Worm (Caenorhabditis elegans) whole organism, L3 larva: Measurements from ENCODE around the gene ipla-6.
A peak's percentile ranks its signal among the peaks of the same experiment; 100 is the strongest.

Source experiments
- aly-2 ChIP-seq: fragments of 150-350 bp; optimal IDR thresholded peaks from 2 replicates; lab custom pipeline; 2014; ENCODE audit warnings: missing biosample characterization, missing genetic modification characterization
- ama-1 ChIP-seq: fragments of 150-350 bp; optimal IDR thresholded peaks from 2 replicates; lab custom pipeline; 2018
- ceh-28 ChIP-seq: fragments of 150-350 bp; optimal IDR thresholded peaks from 2 replicates; lab custom pipeline; 2014; ENCODE audit warnings: missing biosample characterization, missing genetic modification reagents, missing genetic modification characterization
- daf-12 ChIP-seq: fragments of 150-350 bp; optimal IDR thresholded peaks from 2 replicates; lab custom pipeline; 2014; ENCODE audit warnings: missing biosample characterization, missing genetic modification reagents, missing genetic modification characterization
- egl-27 ChIP-seq: sonication (generic microtip); optimal IDR thresholded peaks from 4 replicates; lab custom pipeline; 2017; ENCODE audit warnings: missing biosample characterization, missing genetic modification reagents, missing genetic modification characterization
- elt-2 ChIP-seq: sonication (generic microtip); optimal IDR thresholded peaks from 2 replicates; lab custom pipeline; 2016; ENCODE audit warnings: missing genetic modification reagents, mild to moderate bottlenecking, missing genetic modification characterization, missing compliant biosample characterization
- eor-1 ChIP-seq, 2 experiments: fragments of 150-350 bp; optimal IDR thresholded peaks; 2 replicates each; lab custom pipeline; 2014 to 2018; ENCODE audit warnings: missing biosample characterization in 2 of 2, missing genetic modification characterization in 2 of 2
- fkh-10 ChIP-seq: sonication (generic microtip); optimal IDR thresholded peaks from 2 replicates; lab custom pipeline; 2017; ENCODE audit warnings: missing biosample characterization, missing genetic modification reagents, missing genetic modification characterization
- fos-1 ChIP-seq: fragments of 150-350 bp; optimal IDR thresholded peaks from 2 replicates; lab custom pipeline; 2014; ENCODE audit warnings: missing biosample characterization, missing genetic modification characterization
- hmg-11 ChIP-seq: sonication (generic microtip); optimal IDR thresholded peaks from 2 replicates; lab custom pipeline; 2016; ENCODE audit warnings: missing genetic modification characterization, missing compliant biosample characterization
- lin-15B ChIP-seq: fragments of 150-350 bp; optimal IDR thresholded peaks from 2 replicates; lab custom pipeline; 2014; ENCODE audit warnings: missing biosample characterization, missing genetic modification characterization
- lin-39 ChIP-seq: fragments of 150-350 bp; optimal IDR thresholded peaks from 2 replicates; lab custom pipeline; 2018; ENCODE audit warnings: missing biosample characterization, missing genetic modification reagents, missing genetic modification characterization
- lsy-12 ChIP-seq: sonication (generic microtip); optimal IDR thresholded peaks from 2 replicates; lab custom pipeline; 2016; ENCODE audit warnings: mild to moderate bottlenecking, missing genetic modification characterization, missing compliant biosample characterization
- mdl-1 ChIP-seq: fragments of 150-350 bp; optimal IDR thresholded peaks from 2 replicates; lab custom pipeline; 2014; ENCODE audit warnings: missing biosample characterization, missing genetic modification characterization
- mml-1 ChIP-seq: fragments of 150-350 bp; sonication (generic microtip); optimal IDR thresholded peaks from 3 replicates; lab custom pipeline; 2014; ENCODE audit warnings: missing biosample characterization, missing genetic modification characterization
- nfya-1 ChIP-seq: sonication (generic microtip); optimal IDR thresholded peaks from 2 replicates; lab custom pipeline; 2017; ENCODE audit warnings: missing genetic modification characterization, mild to moderate bottlenecking, missing compliant biosample characterization, antibody characterized with exemption, moderate library complexity; ENCODE audit not compliant: insufficient read depth
- nhr-11 ChIP-seq: fragments of 150-350 bp; optimal IDR thresholded peaks from 2 replicates; lab custom pipeline; 2014; ENCODE audit warnings: missing biosample characterization, missing genetic modification characterization
- nhr-23 ChIP-seq: fragments of 150-350 bp; optimal IDR thresholded peaks from 2 replicates; lab custom pipeline; 2014; ENCODE audit warnings: missing biosample characterization, missing genetic modification reagents, missing genetic modification characterization
- nhr-25 ChIP-seq: sonication (generic microtip); optimal IDR thresholded peaks from 2 replicates; lab custom pipeline; 2017; ENCODE audit warnings: missing biosample characterization, missing genetic modification characterization
- nhr-28 ChIP-seq: fragments of 150-350 bp; optimal IDR thresholded peaks from 2 replicates; lab custom pipeline; 2014; ENCODE audit warnings: missing biosample characterization, missing genetic modification characterization
- nhr-43 ChIP-seq: sonication (generic microtip); optimal IDR thresholded peaks from 2 replicates; lab custom pipeline; 2016; ENCODE audit warnings: mild to moderate bottlenecking, missing genetic modification characterization, missing compliant biosample characterization; ENCODE audit not compliant: poor library complexity, severe bottlenecking
- nhr-67 ChIP-seq: fragments of 150-350 bp; optimal IDR thresholded peaks from 2 replicates; lab custom pipeline; 2014; ENCODE audit warnings: missing biosample characterization, missing genetic modification characterization
- nhr-76 ChIP-seq: fragments of 150-350 bp; sonication (generic microtip); optimal IDR thresholded peaks from 5 replicates; lab custom pipeline; 2014; ENCODE audit warnings: missing biosample characterization, missing genetic modification characterization
- pha-4 ChIP-seq: fragments of 150-350 bp; optimal IDR thresholded peaks from 2 replicates; lab custom pipeline; 2014; ENCODE audit warnings: missing biosample characterization, missing genetic modification reagents, missing genetic modification characterization
- sea-2 ChIP-seq: fragments of 150-350 bp; sonication (generic microtip); optimal IDR thresholded peaks from 4 replicates; lab custom pipeline; 2014; ENCODE audit warnings: missing biosample characterization, missing genetic modification reagents, missing genetic modification characterization
- skn-1 ChIP-seq: fragments of 150-350 bp; optimal IDR thresholded peaks from 2 replicates; lab custom pipeline; 2014; ENCODE audit warnings: missing biosample characterization, missing genetic modification characterization
- snpc-4 ChIP-seq: fragments of 150-350 bp; optimal IDR thresholded peaks from 2 replicates; lab custom pipeline; 2014; ENCODE audit warnings: missing biosample characterization, missing genetic modification characterization
- tbx-2 ChIP-seq: sonication (generic microtip); optimal IDR thresholded peaks from 2 replicates; lab custom pipeline; 2016; ENCODE audit warnings: mild to moderate bottlenecking, missing genetic modification characterization, missing compliant biosample characterization
- unc-62 ChIP-seq: fragments of 150-350 bp; sonication (generic microtip); optimal IDR thresholded peaks from 4 replicates; lab custom pipeline; 2014; ENCODE audit warnings: missing biosample characterization, missing genetic modification reagents, missing genetic modification characterization
- zag-1 ChIP-seq: fragments of 150-350 bp; optimal IDR thresholded peaks from 2 replicates; lab custom pipeline; 2014; ENCODE audit warnings: missing biosample characterization, missing genetic modification characterization
- ztf-11 ChIP-seq: fragments of 150-350 bp; optimal IDR thresholded peaks from 2 replicates; lab custom pipeline; 2014; ENCODE audit warnings: missing biosample characterization, missing genetic modification characterization
- ztf-4 ChIP-seq: fragments of 150-350 bp; optimal IDR thresholded peaks from 2 replicates; lab custom pipeline; 2014; ENCODE audit warnings: missing biosample characterization, missing genetic modification characterization

ipla-6 gene

ce11 chrIV:6325772-6326171 lies 11.7 kb upstream of the ipla-6 start:
- TF ChIP-seq nhr-11 (tag; lab: Kevin White, UChicago) = no peak
- TF ChIP-seq ceh-28 (tag; lab: Kevin White, UChicago) = no peak
- TF ChIP-seq ama-1 (lab: Kevin White, UChicago) = no peak

ce11 chrIV:6326448-6326847 lies 11.0 kb upstream of the ipla-6 start, which contains the start of gene lsm-8:
lsm-8 (plus strand) TSS chrIV:6326526.
- TF ChIP-seq nhr-67 (tag; lab: Kevin White, UChicago) = no peak
- no peak for TF ChIP-seq pha-4 (tag; lab: Kevin White, UChicago)
- no peak for TF ChIP-seq unc-62 (GFP tag; lab: Kevin White, UChicago)
- no peak for TF ChIP-seq zag-1
- no peak for TF ChIP-seq mml-1 (tag; lab: Kevin White, UChicago)
- no peak for TF ChIP-seq nhr-76 (tag; lab: Kevin White, UChicago)
- TF ChIP-seq nhr-23 (tag; lab: Kevin White, UChicago) = no peak
- TF ChIP-seq skn-1 (tag; lab: Kevin White, UChicago) = no peak
- TF ChIP-seq lin-39 (tag; lab: Kevin White, UChicago) = no peak
- no peak for TF ChIP-seq egl-27 (tag; lab: Kevin White, UChicago)
- no peak for TF ChIP-seq fos-1 (tag; lab: Kevin White, UChicago)
- no peak for TF ChIP-seq nhr-25 (tag; lab: Kevin White, UChicago)
- no peak for TF ChIP-seq elt-2 (tag; lab: Kevin White, UChicago)
- no peak for TF ChIP-seq nfya-1
- TF ChIP-seq nhr-43 (tag; lab: Kevin White, UChicago) = no peak
- TF ChIP-seq nhr-28 (tag; lab: Kevin White, UChicago) = no peak
- no peak for TF ChIP-seq sea-2 (GFP tag; lab: Kevin White, UChicago)
- TF ChIP-seq lin-15B (tag; lab: Kevin White, UChicago) = no peak

ce11 chrIV:6327363-6328015 lies 10.0 kb upstream of the ipla-6 start:
- TF ChIP-seq elt-2 (tag; lab: Kevin White, UChicago) (peak; percentile 71), nfya-1 (peak; percentile 8), tbx-2 (tag; lab: Kevin White, UChicago) (no peak), eor-1 (tag; optimal IDR thresholded peaks at IDR 0.05; lab: Kevin White, UChicago) (no peak), ztf-4 (no peak), lin-15B (tag; lab: Kevin White, UChicago) (peak; percentile 53), ceh-28 (tag; lab: Kevin White, UChicago) (peak; percentile 76), nhr-43 (tag; lab: Kevin White, UChicago) (no peak), aly-2 (tag; lab: Kevin White, UChicago) (no peak), nhr-23 (tag; lab: Kevin White, UChicago) (no peak), lin-39 (tag; lab: Kevin White, UChicago) (peak; percentile 53), snpc-4 (tag; lab: Kevin White, UChicago) (peak; percentile 19), nhr-67 (tag; lab: Kevin White, UChicago) (no peak)

DNA sequence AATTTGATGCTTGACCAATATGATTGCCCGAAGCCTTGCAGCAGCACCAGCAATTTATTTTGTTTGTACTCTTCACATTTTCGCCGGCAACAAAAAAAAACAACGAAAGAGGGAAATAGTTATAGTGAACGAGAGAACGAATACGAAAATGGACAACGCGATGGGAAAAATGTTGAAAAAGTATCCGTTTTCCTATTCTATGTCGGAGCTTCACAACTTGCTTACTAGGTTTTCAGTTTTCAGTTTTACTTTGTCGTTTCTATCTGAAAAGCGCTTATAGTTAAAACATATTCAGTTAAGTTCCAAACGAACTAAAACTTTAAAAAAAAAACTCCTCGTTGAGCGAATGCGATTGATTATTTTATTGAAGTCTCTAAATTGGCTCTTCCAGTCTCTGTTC lies 9.3 kb upstream of the ipla-6 start:
- TF ChIP-seq ztf-11 (tag; lab: Kevin White, UChicago) (no peak), hmg-11 (tag; lab: Kevin White, UChicago) (no peak), skn-1 (tag; lab: Kevin White, UChicago) (no peak), mml-1 (tag; lab: Kevin White, UChicago) (no peak), mdl-1 (tag; lab: Kevin White, UChicago) (no peak), nhr-23 (tag; lab: Kevin White, UChicago) (no peak), fkh-10 (no peak), tbx-2 (tag; lab: Kevin White, UChicago) (no peak), ama-1 (lab: Kevin White, UChicago) (no peak), lin-15B (tag; lab: Kevin White, UChicago) (no peak), daf-12 (tag; lab: Kevin White, UChicago) (no peak), ceh-28 (tag; lab: Kevin White, UChicago) (no peak), lsy-12 (tag; lab: Kevin White, UChicago) (no peak), zag-1 (no peak), eor-1 (tag; optimal IDR thresholded peaks at IDR 0.05; lab: Kevin White, UChicago) (no peak), snpc-4 (tag; lab: Kevin White, UChicago) (no peak), aly-2 (tag; lab: Kevin White, UChicago) (no peak)
